Fruit fly (Drosophila melanogaster): ENCODE results near the gene CG14441.

Gene CG14441

DNA sequence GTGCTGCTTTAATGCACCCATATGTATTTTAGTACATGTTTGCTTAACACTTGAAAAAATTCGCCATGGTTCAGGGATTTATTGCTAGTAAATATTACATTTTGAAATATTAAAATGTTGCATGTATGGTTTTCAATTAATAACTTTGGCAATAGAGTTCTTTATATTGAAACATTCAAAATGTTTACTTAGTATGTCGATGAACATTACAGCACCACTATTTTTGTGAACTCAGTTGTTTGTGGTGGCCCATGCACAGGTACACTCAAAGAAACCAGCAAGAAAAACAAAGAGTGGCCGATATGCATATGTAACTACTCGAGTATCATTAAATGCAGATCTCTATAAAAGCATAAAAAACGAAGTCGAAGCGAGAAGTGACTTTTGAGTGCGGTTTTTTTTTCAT lies 2.7 kb downstream of the CG14441 start (continued):
- TF ChIP-seq tna (GFP tag; IDR thresholded peaks at IDR 0.05; ENCODE audit: partially characterized antibody) (no peak), CG3995 (GFP tag; optimal IDR thresholded peaks at IDR 0.05) (no peak), CG13624 (GFP tag; optimal IDR thresholded peaks at IDR 0.05) (no peak), CG9609 (GFP tag; optimal IDR thresholded peaks at IDR 0.05) (peak; percentile 44), nerfin-2 (GFP tag; IDR thresholded peaks at IDR 0.05; ENCODE audit: partially characterized antibody) (no peak), Awh (GFP tag; IDR thresholded peaks at IDR 0.05) (peak; percentile 65), eve (GFP tag; optimal IDR thresholded peaks at IDR 0.05) (peak in 1 of 2 experiments; percentile 84), CG10274 (GFP tag; optimal IDR thresholded peaks at IDR 0.05) (no peak), Pdp1 (GFP tag; optimal IDR thresholded peaks at IDR 0.05) (peak; percentile 31 to 46), chinmo (GFP tag; IDR thresholded peaks at IDR 0.05; ENCODE audit: partially characterized antibody) (no peak), CG8290 (GFP tag; optimal IDR thresholded peaks at IDR 0.05) (peak; percentile 40), CG8290 (tag; optimal IDR thresholded peaks at IDR 0.05) (no peak), C15 (GFP tag; IDR thresholded peaks at IDR 0.05) (no peak), wor (GFP tag; IDR thresholded peaks at IDR 0.05) (peak; percentile 59), CG18764 (GFP tag; optimal IDR thresholded peaks at IDR 0.05) (peak; percentile 23), CG1529 (GFP tag; optimal IDR thresholded peaks at IDR 0.05) (peak; percentile 59), pan (optimal IDR thresholded peaks at IDR 0.05) (no peak), pan (GFP tag; optimal IDR thresholded peaks at IDR 0.05 in 1 of 2, IDR thresholded peaks at IDR 0.05 in 1 of 2) (peak in 1 of 2 experiments; percentile 73), Hr39 (optimal IDR thresholded peaks at IDR 0.05) (no peak), CG7786 (GFP tag; optimal IDR thresholded peaks at IDR 0.05) (peak; percentile 23), crp (GFP tag; optimal IDR thresholded peaks at IDR 0.05) (peak in 1 of 2 experiments; percentile 19), Camta (GFP tag; optimal IDR thresholded peaks at IDR 0.05) (peak; percentile 63), CG3407 (GFP tag; optimal IDR thresholded peaks at IDR 0.05) (peak; percentile 50), otp (GFP tag; IDR thresholded peaks at IDR 0.05) (0 out of 3 replicates have a peak, but pooled peaks have one; percentile 51), CG7839 (tag; optimal IDR thresholded peaks at IDR 0.05) (peak; percentile 79), sim (GFP tag; IDR thresholded peaks at IDR 0.05) (peak; percentile 10; the same call in 1 of the 2 replicates), Vsx1 (GFP tag; optimal IDR thresholded peaks at IDR 0.05) (no peak), Sin3A (optimal IDR thresholded peaks at IDR 0.05) (no peak), sima (GFP tag; optimal IDR thresholded peaks at IDR 0.05) (no peak), CG8944 (GFP tag; optimal IDR thresholded peaks at IDR 0.05) (peak; percentile 58), MESR4 (GFP tag; optimal IDR thresholded peaks at IDR 0.05) (no peak), sd (tag; optimal IDR thresholded peaks at IDR 0.05) (no peak), chm (GFP tag; IDR thresholded peaks at IDR 0.05) (no peak), CG2129 (GFP tag; IDR thresholded peaks at IDR 0.05; ENCODE audit: partially characterized antibody) (no peak), gsb (GFP tag; IDR thresholded peaks at IDR 0.05) (no peak), klu (GFP tag; IDR thresholded peaks at IDR 0.05) (0 out of 2 replicates have a peak, but pooled peaks have one; percentile 28), CG6683 (GFP tag; optimal IDR thresholded peaks at IDR 0.05) (no peak), Myb (GFP tag; optimal IDR thresholded peaks at IDR 0.05) (no peak), grau (tag; optimal IDR thresholded peaks at IDR 0.05) (peak; percentile 65), CG9876 (GFP tag; optimal IDR thresholded peaks at IDR 0.05) (no peak), z (GFP tag; IDR thresholded peaks at IDR 0.05) (no peak), CG7928 (GFP tag; optimal IDR thresholded peaks at IDR 0.05) (no peak), H15 (GFP tag; IDR thresholded peaks at IDR 0.05) (no peak; the same call in 2 of the 3 replicates), CG6854 (GFP tag; optimal IDR thresholded peaks at IDR 0.05) (no peak), Lpt (GFP tag; optimal IDR thresholded peaks at IDR 0.05) (no peak), CG11247 (GFP tag; IDR thresholded peaks at IDR 0.05) (no peak), ranshi (GFP tag; IDR thresholded peaks at IDR 0.05) (no peak), Dek (tag; optimal IDR thresholded peaks at IDR 0.05) (no peak), ac (GFP tag; optimal IDR thresholded peaks at IDR 0.05) (no peak), repo (GFP tag; optimal IDR thresholded peaks at IDR 0.05) (peak; percentile 33)

Data from whole organism, embryonic.